Fruit fly (Drosophila melanogaster) whole organism, larva: ENCODE results near the gene CG1529.
A peak's percentile ranks its signal among the peaks of the same experiment; 100 is the strongest.

Experiments
- noc ChIP-seq: fragments of 200-800 bp; sonication (Bioruptor generic); optimal IDR thresholded peaks from 3 replicates; lab custom pipeline; 2019; ENCODE audit warnings: missing biosample characterization, mild to moderate bottlenecking, missing genetic modification characterization, moderate library complexity

CG1529 gene

DNA sequence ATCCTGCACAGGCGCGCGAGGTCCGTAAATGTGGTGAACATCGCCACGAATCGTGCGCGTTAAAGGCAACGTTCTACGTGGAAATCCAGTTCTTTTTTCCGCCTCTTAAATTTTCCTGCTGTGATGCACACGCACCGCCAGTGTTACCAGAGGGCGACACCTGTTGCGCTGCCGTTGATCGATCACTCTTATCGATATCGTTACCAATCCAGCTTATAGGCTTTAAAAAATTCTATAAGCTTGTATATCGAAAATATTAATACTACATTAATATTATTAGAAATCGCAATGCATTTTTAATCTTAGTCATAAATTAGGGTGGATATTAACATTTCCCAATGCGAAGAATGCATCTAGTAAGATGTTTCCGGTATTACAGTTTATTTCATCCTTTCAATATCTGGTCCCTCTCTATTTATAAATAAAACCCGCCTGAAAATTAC, at the start of gene CG1529:
TSS of gene CG1529 (minus strand) at position 132 of the 443 bp plus-strand sequence.
- no peak for TF ChIP-seq noc (tag; lab: Kevin White, UChicago)

dm6 chrX:21080335-21080734, 48.6 kb upstream of the CG1529 start:
- TF ChIP-seq noc (tag; lab: Kevin White, UChicago) = no peak

dm6 chrX:21074329-21074708, 42.6 kb upstream of the CG1529 start:
- no peak for TF ChIP-seq noc (tag; lab: Kevin White, UChicago)

dm6 chrX:21073641-21074328, 42.0 kb upstream of the CG1529 start:
- TF ChIP-seq noc (tag; lab: Kevin White, UChicago) = no peak

DNA sequence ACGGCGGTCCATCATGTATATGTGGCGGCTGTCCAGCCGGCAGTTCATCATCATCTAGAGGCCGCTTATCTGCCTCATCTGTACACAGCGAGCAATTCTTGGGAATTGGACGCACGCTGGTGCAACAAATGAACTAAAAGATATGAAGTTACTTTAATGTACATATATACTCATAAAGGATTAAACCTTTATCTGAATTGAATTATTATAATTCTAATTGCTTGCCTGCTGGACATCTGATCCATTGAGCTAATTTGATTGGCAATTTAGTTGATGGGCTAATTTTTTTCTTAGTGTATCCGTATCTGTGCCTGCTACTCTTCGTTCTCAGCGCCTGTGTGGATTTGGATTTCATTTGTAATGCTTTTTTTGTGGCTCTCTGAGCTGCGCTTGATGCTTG, 41.2 kb upstream of the CG1529 start:
- peak; percentile 74 for TF ChIP-seq noc (tag; lab: Kevin White, UChicago)

DNA sequence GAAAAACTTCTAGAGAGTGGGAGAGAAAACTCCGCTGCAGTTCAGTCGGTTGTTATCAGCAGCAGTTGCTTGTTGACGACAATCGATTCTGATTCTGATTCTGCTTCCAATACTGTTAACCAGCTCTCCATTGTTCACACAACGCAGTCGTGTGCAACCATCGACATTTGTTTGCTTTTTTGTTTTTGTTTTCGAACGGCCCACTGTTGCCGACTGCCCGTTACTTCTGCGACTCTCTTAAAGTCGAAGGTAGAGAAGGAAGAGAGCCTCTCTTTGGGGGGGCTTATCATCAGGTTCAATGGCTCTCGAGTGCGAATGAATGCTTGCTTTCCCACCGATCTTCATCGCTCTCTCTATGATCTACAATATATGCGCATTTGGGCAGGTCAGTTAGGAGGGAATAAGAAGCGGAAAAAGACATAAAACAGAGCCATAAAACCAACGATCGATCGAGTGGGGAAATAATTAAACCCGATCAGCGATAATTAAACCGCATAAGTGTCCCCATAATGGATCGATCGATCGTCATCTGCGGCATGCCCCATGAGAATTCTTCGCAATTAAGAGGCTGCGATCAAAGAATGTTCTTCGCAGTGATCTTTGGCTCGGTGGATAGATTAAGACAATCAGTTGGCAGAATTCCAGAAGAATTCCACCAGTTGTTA, 40.1 kb upstream of the CG1529 start:
- TF ChIP-seq noc (tag; lab: Kevin White, UChicago) = no peak

DNA sequence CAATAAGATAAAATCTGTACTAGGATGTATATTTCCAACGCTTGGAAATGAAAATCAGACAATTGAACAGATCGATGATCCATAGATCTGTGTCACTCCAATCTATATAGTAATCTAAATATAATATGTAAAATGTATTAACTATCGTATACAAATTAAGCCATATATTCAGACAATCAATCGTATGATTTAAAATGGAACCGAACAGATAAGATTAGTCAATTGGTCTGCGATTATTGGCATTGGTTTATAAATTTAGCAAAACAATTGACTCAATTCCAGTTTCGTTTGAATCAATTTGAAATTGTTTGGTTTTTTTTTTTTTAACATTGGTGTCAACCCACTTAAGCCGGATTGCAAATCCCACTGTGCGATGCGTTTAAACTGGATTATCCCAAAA, 36.2 kb upstream of the CG1529 start:
- TF ChIP-seq noc (tag; lab: Kevin White, UChicago) = no peak

- no peak for TF ChIP-seq noc (tag; lab: Kevin White, UChicago)
These were observed 35.7 kb upstream of the CG1529 start, which contains the start of gene CG32512 for dm6 chrX:21067474-21067873. TSS of gene CG32512 (minus strand) at chrX:21067540.

- no peak for TF ChIP-seq noc (tag; lab: Kevin White, UChicago)
These were observed 34.0 kb upstream of the CG1529 start for dm6 chrX:21065775-21066174.

- TF ChIP-seq noc (tag; lab: Kevin White, UChicago) = no peak
These were observed 33.2 kb upstream of the CG1529 start for dm6 chrX:21064927-21065326.

- TF ChIP-seq noc (tag; lab: Kevin White, UChicago) = no peak
These were observed 28.8 kb upstream of the CG1529 start for dm6 chrX:21060579-21060978.

dm6 chrX:21058991-21059390, 27.2 kb upstream of the CG1529 start:
- peak; percentile 83 for TF ChIP-seq noc (tag; lab: Kevin White, UChicago)

DNA sequence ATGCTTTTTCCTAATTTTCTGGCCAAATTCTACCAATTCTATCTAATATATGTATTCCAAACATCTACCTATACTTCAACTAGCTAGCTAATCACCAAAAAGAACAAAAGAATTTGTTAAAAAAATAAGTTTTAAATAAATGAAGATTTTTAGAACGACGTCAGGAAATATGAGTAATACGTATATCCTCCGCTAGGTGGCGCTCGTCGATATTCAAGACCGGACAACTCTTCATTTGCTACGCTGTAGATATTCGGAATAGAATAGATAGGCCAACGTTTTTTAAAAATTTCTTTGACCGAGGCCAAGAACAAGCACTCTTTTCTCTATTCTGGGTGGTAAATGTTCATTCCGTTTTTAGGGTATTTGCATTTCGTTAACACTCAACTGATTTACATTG, 26.7 kb upstream of the CG1529 start:
- no peak for TF ChIP-seq noc (tag; lab: Kevin White, UChicago)

DNA sequence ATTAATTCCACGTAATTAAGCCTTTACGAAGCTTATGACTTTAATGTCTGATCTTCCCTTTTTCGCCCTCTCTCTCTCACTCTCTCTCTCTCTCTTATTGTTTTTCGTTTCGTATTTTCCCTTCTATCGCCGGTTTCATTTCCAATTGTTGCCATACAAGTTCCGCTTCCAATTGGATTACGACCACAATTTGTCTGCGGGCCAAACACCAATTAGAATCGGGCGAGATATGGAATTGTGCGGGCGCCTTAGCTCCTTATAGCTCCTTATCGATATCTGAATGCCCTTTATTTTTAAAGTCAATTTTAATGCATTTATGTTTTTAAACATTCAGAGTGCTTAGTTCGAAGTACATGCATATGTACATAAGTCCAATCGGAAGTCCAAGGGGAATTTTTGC, 25.0 kb upstream of the CG1529 start:
- TF ChIP-seq noc (tag; lab: Kevin White, UChicago) = no peak

DNA sequence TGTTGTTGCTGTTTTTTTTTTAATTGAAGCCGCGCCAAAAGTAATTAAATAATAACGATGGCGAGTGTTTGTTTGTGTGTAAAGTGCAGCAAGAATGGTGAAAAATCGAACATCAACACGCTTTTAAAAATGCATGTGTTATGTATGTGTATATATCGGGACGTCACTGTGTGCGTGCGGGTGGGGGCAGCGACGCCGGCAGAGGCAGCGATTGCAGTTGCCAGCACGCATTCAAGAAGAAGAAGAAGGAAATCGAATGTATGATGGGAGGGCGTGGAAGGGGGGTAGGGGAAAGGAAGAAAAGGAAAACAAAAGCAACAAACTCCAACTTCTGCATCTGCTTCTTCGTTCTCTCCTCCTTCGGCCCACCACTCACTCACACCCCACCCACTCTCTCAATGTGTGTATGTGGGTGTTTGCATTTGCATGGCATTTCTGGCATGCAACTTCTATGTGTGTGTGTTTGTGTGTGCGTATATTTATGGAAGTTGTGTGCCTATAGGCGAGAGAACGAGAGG, 23.3 kb upstream of the CG1529 start:
- no peak for TF ChIP-seq noc (tag; lab: Kevin White, UChicago)

DNA sequence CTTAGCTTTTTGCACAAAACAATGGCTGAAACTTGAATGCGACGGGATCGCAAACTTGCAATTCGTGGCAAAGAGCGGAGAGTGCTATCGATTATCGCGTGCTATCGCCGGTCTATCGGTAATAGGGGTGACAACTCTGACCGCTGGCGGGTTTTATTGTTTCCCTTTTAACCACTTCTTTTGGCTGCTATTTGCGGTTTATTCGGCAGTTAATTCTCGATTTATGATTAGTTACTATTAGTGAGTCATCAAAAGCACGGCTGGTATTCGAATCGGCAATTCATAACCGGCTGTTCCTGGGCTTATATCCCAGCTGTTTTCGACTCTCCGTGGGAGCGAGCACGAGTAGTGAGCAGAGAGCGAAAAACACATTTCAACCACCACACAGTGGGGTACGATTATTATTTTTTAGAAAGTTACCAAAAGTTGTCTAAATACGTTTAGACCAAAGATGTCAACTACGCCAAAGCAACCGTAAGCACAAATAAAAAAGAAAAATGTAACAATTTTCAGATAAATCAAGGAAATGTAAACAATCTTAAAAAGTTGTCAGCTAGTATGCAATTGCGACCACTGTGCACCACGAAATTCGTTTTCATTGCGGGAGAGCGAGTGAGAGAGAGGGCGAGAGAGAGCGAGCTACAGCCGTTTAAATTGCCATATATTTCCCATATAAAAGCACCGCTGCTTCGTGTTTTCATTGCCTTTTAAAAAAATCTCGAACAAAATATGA, 22.3 kb upstream of the CG1529 start, which contains the start of the genes Stt3A and bves:
TSS of gene Stt3A (minus strand) at position 89 of the 733 bp plus-strand sequence.
TSS of gene bves (plus strand) at position 115 of the 733 bp plus-strand sequence.
- TF ChIP-seq noc (tag; lab: Kevin White, UChicago) = peak; percentile 97
